Fruit fly (Drosophila melanogaster): Measurements from ENCODE around the gene CycY.

Gene CycY

DNA sequence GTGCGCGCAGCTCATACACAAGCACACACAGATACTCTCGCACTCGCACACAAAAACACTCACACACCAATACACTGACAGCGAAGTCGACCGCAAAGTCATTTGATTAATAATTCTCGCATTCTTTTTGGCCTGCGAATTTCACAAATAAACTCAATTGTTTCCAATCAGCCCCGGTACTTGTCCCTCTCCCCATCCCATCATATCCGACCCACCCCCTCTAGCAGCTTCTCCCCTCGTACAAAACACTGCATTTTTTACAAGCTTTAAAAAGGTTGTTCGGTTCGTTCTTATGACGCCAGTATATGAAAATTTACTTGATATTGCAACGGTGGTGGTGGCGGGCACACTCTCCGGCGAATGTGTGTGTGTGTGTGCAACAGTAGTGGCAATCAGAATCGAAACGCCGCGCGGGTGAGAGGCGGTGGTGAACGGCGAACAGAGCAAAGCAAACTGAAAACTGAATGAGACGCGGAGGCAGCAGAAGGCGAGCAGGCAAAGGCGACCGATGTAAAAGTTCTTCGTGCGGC is 5.8 kb downstream of the CycY start (continued):
- TF ChIP-seq CG1603 (tag; optimal IDR thresholded peaks at IDR 0.05) (peak; percentile 12), CG14014 (GFP tag; IDR thresholded peaks at IDR 0.05) (peak; percentile 24; the same call in 1 of the 2 replicates), CG10543 (GFP tag; optimal IDR thresholded peaks at IDR 0.05) (peak; percentile 87), CG11696 (GFP tag; IDR thresholded peaks at IDR 0.05) (no peak), C15 (GFP tag; IDR thresholded peaks at IDR 0.05) (no peak), CG17802 (tag; optimal IDR thresholded peaks at IDR 0.05) (no peak), CG16779 (GFP tag; IDR thresholded peaks at IDR 0.05) (peak; percentile 85), sna (GFP tag; IDR thresholded peaks at IDR 0.05; ENCODE audit: partially characterized antibody) (no peak), tin (GFP tag; optimal IDR thresholded peaks at IDR 0.05) (no peak), ttk (GFP tag; IDR thresholded peaks at IDR 0.05) (peak; percentile 24; the same call in 1 of the 2 replicates), gt (GFP tag; IDR thresholded peaks at IDR 0.05) (no peak), CG3726 (GFP tag; IDR thresholded peaks at IDR 0.05) (no peak), CG1529 (GFP tag; optimal IDR thresholded peaks at IDR 0.05) (no peak), CG15696 (tag; optimal IDR thresholded peaks at IDR 0.05) (no peak), usp (GFP tag; optimal IDR thresholded peaks at IDR 0.05) (no peak), CrebB (tag; optimal IDR thresholded peaks at IDR 0.05) (peak; percentile 7), pfk (GFP tag; optimal IDR thresholded peaks at IDR 0.05) (no peak), cato (GFP tag; optimal IDR thresholded peaks at IDR 0.05; ENCODE audit: borderline replicate concordance) (no peak), ewg (GFP tag; optimal IDR thresholded peaks at IDR 0.05) (no peak), CG6854 (GFP tag; optimal IDR thresholded peaks at IDR 0.05) (no peak), ssp (GFP tag; IDR thresholded peaks at IDR 0.05) (no peak), row (GFP tag; IDR thresholded peaks at IDR 0.05) (no peak; the same call in 2 of the 3 replicates), Spps (tag; optimal IDR thresholded peaks at IDR 0.05) (no peak), CG7556 (GFP tag; optimal IDR thresholded peaks at IDR 0.05) (no peak), CG3407 (GFP tag; optimal IDR thresholded peaks at IDR 0.05) (no peak), Sox102F (GFP tag; optimal IDR thresholded peaks at IDR 0.05) (no peak), unc-4 (GFP tag; IDR thresholded peaks at IDR 0.05; ENCODE audit: partially characterized antibody) (peak; percentile 23), oc (tag; optimal IDR thresholded peaks at IDR 0.05) (no peak), Dad (GFP tag; optimal IDR thresholded peaks at IDR 0.05) (no peak), CG10267 (tag; optimal IDR thresholded peaks at IDR 0.05) (no peak), CG12219 (GFP tag; optimal IDR thresholded peaks at IDR 0.05) (peak; percentile 9), CG10959 (GFP tag; IDR thresholded peaks at IDR 0.05) (no peak), Atf3 (GFP tag; optimal IDR thresholded peaks at IDR 0.05) (no peak), Hmx (GFP tag; optimal IDR thresholded peaks at IDR 0.05) (no peak), Mrtf (GFP tag; IDR thresholded peaks at IDR 0.05) (no peak), slp2 (GFP tag; optimal IDR thresholded peaks at IDR 0.05) (no peak), Fer3 (tag; optimal IDR thresholded peaks at IDR 0.05) (no peak), CG7839 (tag; optimal IDR thresholded peaks at IDR 0.05) (no peak), CG8765 (GFP tag; IDR thresholded peaks at IDR 0.05) (no peak), CG12104 (GFP tag; optimal IDR thresholded peaks at IDR 0.05) (no peak), ERR (GFP tag; optimal IDR thresholded peaks at IDR 0.05) (peak; percentile 27), jumu (GFP tag; optimal IDR thresholded peaks at IDR 0.05) (no peak), CG31224 (GFP tag; IDR thresholded peaks at IDR 0.05) (peak; percentile 41; the same call in 1 of the 2 replicates), CG17385 (GFP tag; optimal IDR thresholded peaks at IDR 0.05) (peak; percentile 27), Nf-YC (tag; optimal IDR thresholded peaks at IDR 0.05) (peak; percentile 55), trh (GFP tag; optimal IDR thresholded peaks at IDR 0.05) (no peak), peb (GFP tag; IDR thresholded peaks at IDR 0.05) (no peak), ab (GFP tag; optimal IDR thresholded peaks at IDR 0.05) (no peak), CG17359 (tag; optimal IDR thresholded peaks at IDR 0.05) (peak; percentile 20), CG15479 (GFP tag; optimal IDR thresholded peaks at IDR 0.05) (peak; percentile 26), Aef1 (GFP tag; IDR thresholded peaks at IDR 0.05) (no peak)

All from whole organism, embryonic.